Worm (Caenorhabditis elegans) whole organism, young adult: Measurements from ENCODE around the gene ant-1.3.
"Not testable (repeated sequence)": the region's sequence is repeated elsewhere in the genome, so short reads cannot be mapped to it uniquely, and the experiment has no call there.

ENCODE experiments used
- F49E8.2 ChIP-seq: sonication (generic microtip); optimal IDR thresholded peaks from 3 replicates; lab custom pipeline; 2017; ENCODE audit warnings: missing genetic modification characterization, mild to moderate bottlenecking, missing compliant biosample characterization, antibody characterized with exemption, moderate library complexity; ENCODE audit not compliant: insufficient read depth
- lin-35 ChIP-seq, 3 experiments: fragments of 150-350 bp in 2 of 3; sonication (generic microtip) in 1 of 3; optimal IDR thresholded peaks; 2 replicates each; lab custom pipeline; 2014 to 2018; ENCODE audit warnings: missing biosample characterization in 3 of 3, missing genetic modification characterization in 3 of 3, missing genetic modification reagents in 3 of 3
- pbrm-1 ChIP-seq: fragments of 200-800 bp; sonication (Bioruptor generic); IDR thresholded peaks from 2 replicates; pipeline ENCODE4 v1.3.6; 2022; ENCODE audit warnings: missing genetic modification reagents, missing genetic modification characterization, missing compliant biosample characterization
- sea-2 ChIP-seq: fragments of 200-800 bp; sonication (Bioruptor generic); IDR thresholded peaks from 2 replicates; pipeline ENCODE4 v1.3.6; 2022; ENCODE audit warnings: missing genetic modification characterization, missing compliant biosample characterization

ce11 chrIV:9688715-9689114, 20.4 kb downstream of the ant-1.3 start, which contains the start of gene msp-76:
- TF ChIP-seq lin-35 (GFP tag; optimal IDR thresholded peaks at IDR 0.05; lab: Kevin White, UChicago); F49E8.2 (tag; lab: Kevin White, UChicago); sea-2 (GFP tag; lab: Robert Waterston, UW); pbrm-1: not testable (repeated sequence)
